Worm (Caenorhabditis elegans) whole organism, early embryonic: ENCODE results near the gene Y69A2AR.1.
"Not testable (repeated sequence)": the region's sequence is repeated elsewhere in the genome, so short reads cannot be mapped to it uniquely, and the experiment has no call there.

Source experiments
- B0310.2 ChIP-seq: sonication (generic microtip); optimal IDR thresholded peaks from 2 replicates; lab custom pipeline; 2016; ENCODE audit warnings: mild to moderate bottlenecking, missing genetic modification characterization, missing compliant biosample characterization
- F13C5.2 ChIP-seq: sonication (generic microtip); optimal IDR thresholded peaks from 2 replicates; lab custom pipeline; 2017; ENCODE audit warnings: mild to moderate bottlenecking, missing genetic modification characterization, inconsistent platforms, missing compliant biosample characterization
- aly-1 ChIP-seq: sonication (generic microtip); optimal IDR thresholded peaks from 2 replicates; lab custom pipeline; 2016; ENCODE audit warnings: missing genetic modification characterization, missing compliant biosample characterization
- ama-1 ChIP-seq: fragments of 150-350 bp; optimal IDR thresholded peaks from 2 replicates; lab custom pipeline; 2014
- ceh-13 ChIP-seq: fragments of 200-800 bp; sonication (Bioruptor generic); optimal IDR thresholded peaks from 2 replicates; lab custom pipeline; 2018; ENCODE audit warnings: mild to moderate bottlenecking, missing genetic modification characterization, missing compliant biosample characterization
- ceh-36 ChIP-seq: sonication (generic microtip); optimal IDR thresholded peaks from 2 replicates; lab custom pipeline; 2016; ENCODE audit warnings: missing genetic modification characterization, inconsistent platforms, missing compliant biosample characterization
- ets-7 ChIP-seq: sonication (generic microtip); optimal IDR thresholded peaks from 2 replicates; lab custom pipeline; 2016; ENCODE audit warnings: missing genotype, missing genetic modification characterization, missing compliant biosample characterization
- flt-1 ChIP-seq: fragments of 200-800 bp; sonication (Bioruptor generic); IDR thresholded peaks from 2 replicates; pipeline ENCODE4 v1.3.6; 2022; ENCODE audit warnings: missing genetic modification characterization, missing compliant biosample characterization
- hmbx-1 ChIP-seq: sonication (generic microtip); optimal IDR thresholded peaks from 2 replicates; lab custom pipeline; 2016; ENCODE audit warnings: mild to moderate bottlenecking, missing genetic modification characterization, missing compliant biosample characterization
- hmg-4 ChIP-seq: fragments of 200-800 bp; sonication (Bioruptor generic); optimal IDR thresholded peaks from 2 replicates; lab custom pipeline; 2018; ENCODE audit warnings: mild to moderate bottlenecking, missing genetic modification characterization, missing compliant biosample characterization
- hnd-1 ChIP-seq: sonication (generic microtip); optimal IDR thresholded peaks from 2 replicates; lab custom pipeline; 2016; ENCODE audit warnings: missing genetic modification characterization, missing compliant biosample characterization
- pes-1 ChIP-seq: fragments of 200-800 bp; sonication (Bioruptor generic); IDR thresholded peaks from 2 replicates; pipeline ENCODE4 v1.3.6; 2022; ENCODE audit warnings: missing genetic modification reagents, missing genetic modification characterization, missing compliant biosample characterization
- scrt-1 ChIP-seq: fragments of 200-800 bp; sonication (Bioruptor generic); IDR thresholded peaks from 2 replicates; pipeline ENCODE4 v1.3.6; 2022; ENCODE audit warnings: missing genetic modification characterization, missing compliant biosample characterization
- sea-1 ChIP-seq: fragments of 200-800 bp; sonication (Bioruptor generic); conservative IDR thresholded peaks from 2 replicates; pipeline ENCODE4 v1.3.6; 2022; ENCODE audit warnings: missing genetic modification characterization, missing compliant biosample characterization
- tbx-11 ChIP-seq: fragments of 200-800 bp; sonication (Bioruptor generic); IDR thresholded peaks from 2 replicates; pipeline ENCODE4 v1.3.6; 2022; ENCODE audit warnings: missing genetic modification characterization, missing compliant biosample characterization
- tbx-37 ChIP-seq: fragments of 200-800 bp; sonication (Bioruptor generic); conservative IDR thresholded peaks from 2 replicates; pipeline ENCODE4 v1.3.6; 2022; ENCODE audit warnings: missing genetic modification reagents, missing genetic modification characterization, missing compliant biosample characterization
- tra-4 ChIP-seq: sonication (generic microtip); optimal IDR thresholded peaks from 2 replicates; lab custom pipeline; 2017; ENCODE audit warnings: missing genetic modification characterization, missing compliant biosample characterization

Gene Y69A2AR.1

ce11 chrIV:2708329-2708965 is 41.6 kb downstream of the Y69A2AR.1 start:
- TF ChIP-seq aly-1 (tag; lab: Kevin White, UChicago) (no peak), tra-4 (tag; lab: Kevin White, UChicago) (no peak), ets-7 (no peak), scrt-1 (GFP tag; lab: Robert Waterston, UW) (no peak), tbx-37 (GFP tag; lab: Robert Waterston, UW) (no peak), pes-1 (GFP tag; lab: Robert Waterston, UW) (no peak), ceh-13 (no peak), hmg-4 (GFP tag; lab: Kevin White, UChicago) (peak; percentile 24), sea-1 (GFP tag; lab: Robert Waterston, UW) (no peak), ama-1 (lab: Kevin White, UChicago) (no peak), hmbx-1 (tag; lab: Kevin White, UChicago) (no peak), tbx-11 (GFP tag; lab: Robert Waterston, UW) (no peak), hnd-1 (no peak), F13C5.2 (tag; lab: Kevin White, UChicago) (peak; percentile 29), flt-1 (GFP tag; lab: Robert Waterston, UW) (no peak)

ce11 chrIV:2709590-2710201 is 42.8 kb downstream of the Y69A2AR.1 start:
- TF ChIP-seq tra-4 (tag; lab: Kevin White, UChicago): no peak
- TF ChIP-seq flt-1 (GFP tag; lab: Robert Waterston, UW): no peak
- TF ChIP-seq B0310.2: no peak
- no peak for TF ChIP-seq hnd-1
- no peak for TF ChIP-seq hmbx-1 (tag; lab: Kevin White, UChicago)
- TF ChIP-seq ets-7: no peak
- no peak for TF ChIP-seq ama-1 (lab: Kevin White, UChicago)
- TF ChIP-seq scrt-1 (GFP tag; lab: Robert Waterston, UW): no peak
- TF ChIP-seq aly-1 (tag; lab: Kevin White, UChicago): no peak
- no peak for TF ChIP-seq tbx-11 (GFP tag; lab: Robert Waterston, UW)
- no peak for TF ChIP-seq tbx-37 (GFP tag; lab: Robert Waterston, UW)
- no peak for TF ChIP-seq ceh-36 (tag; lab: Kevin White, UChicago)
- no peak for TF ChIP-seq ceh-13
- TF ChIP-seq hmg-4 (GFP tag; lab: Kevin White, UChicago): no peak

DNA sequence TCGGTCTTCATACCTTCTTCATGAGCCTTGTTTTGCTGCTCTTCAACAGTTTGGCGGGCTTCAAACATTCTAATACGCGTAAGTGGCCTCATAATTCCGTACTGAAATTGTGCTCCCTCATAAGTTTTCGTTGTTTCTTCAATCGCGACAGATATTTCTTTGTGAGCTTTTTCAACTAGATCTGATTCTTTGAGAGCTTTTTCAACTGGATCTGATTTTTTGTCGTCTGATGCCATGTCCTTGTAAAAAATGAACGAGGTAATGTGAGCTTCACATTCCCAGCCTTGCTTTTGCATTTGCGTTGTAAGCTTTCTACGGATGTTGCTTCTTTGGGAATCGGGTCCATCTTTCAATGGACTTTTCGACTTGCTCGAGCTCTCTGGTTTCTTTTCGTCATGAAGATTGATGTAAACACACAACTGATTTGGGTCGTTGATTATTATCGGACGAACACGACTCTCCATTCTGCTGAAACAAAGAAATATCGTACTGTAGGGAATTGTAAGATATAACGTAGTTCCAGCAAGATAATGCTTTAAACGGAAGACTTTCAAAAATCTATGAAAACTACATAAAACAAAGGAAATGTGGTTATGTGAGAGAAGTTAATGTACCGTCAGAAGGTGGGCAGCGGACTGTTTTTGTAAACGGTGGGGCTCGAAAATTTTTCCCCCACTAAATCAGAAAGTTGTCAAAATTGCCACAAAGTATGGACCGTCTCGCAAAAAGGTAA is 43.5 kb downstream of the Y69A2AR.1 start, which contains the start of gene Y94H6A.10:
Y94H6A.10 (minus strand) TSS at position 464 of the 733 bp plus-strand sequence.
- no peak for TF ChIP-seq scrt-1 (GFP tag; lab: Robert Waterston, UW)
- no peak for TF ChIP-seq sea-1 (GFP tag; lab: Robert Waterston, UW)
- no peak for TF ChIP-seq ama-1 (lab: Kevin White, UChicago)
- no peak for TF ChIP-seq tbx-37 (GFP tag; lab: Robert Waterston, UW)
- no peak for TF ChIP-seq hmbx-1 (tag; lab: Kevin White, UChicago)
- no peak for TF ChIP-seq tbx-11 (GFP tag; lab: Robert Waterston, UW)
- no peak for TF ChIP-seq flt-1 (GFP tag; lab: Robert Waterston, UW)
- TF ChIP-seq tra-4 (tag; lab: Kevin White, UChicago): no peak
- TF ChIP-seq ets-7: no peak
- no peak for TF ChIP-seq B0310.2

DNA sequence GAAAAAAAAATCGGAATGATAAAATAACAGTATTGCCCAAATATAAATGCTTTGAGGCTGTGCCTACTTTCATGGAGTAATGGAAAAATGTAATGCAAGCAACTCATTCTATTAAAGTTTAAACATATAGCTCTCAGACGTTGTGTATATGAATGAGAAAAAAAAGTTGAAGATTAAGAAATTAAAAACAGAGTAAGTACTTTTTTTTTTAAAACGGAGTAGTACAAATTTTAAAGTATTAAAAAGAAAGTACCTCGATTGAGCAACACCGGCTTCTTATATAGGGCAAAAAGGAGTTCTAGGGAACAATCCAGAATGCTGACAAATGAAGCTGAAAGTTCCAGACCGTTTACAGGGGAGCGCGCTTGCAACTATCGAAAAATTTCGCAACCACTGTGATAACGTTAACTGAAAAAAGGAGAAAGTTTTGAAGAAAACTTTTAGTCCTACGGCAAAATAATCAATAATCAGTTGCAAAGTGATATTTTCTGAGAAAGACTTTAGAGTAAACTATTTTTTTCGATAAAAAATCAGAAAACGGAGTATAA is 44.3 kb downstream of the Y69A2AR.1 start:
- TF ChIP-seq ets-7 (no peak), B0310.2 (no peak), hnd-1 (no peak), ama-1 (lab: Kevin White, UChicago) (no peak), aly-1 (tag; lab: Kevin White, UChicago) (no peak), scrt-1 (GFP tag; lab: Robert Waterston, UW) (no peak), tra-4 (tag; lab: Kevin White, UChicago) (no peak), pes-1 (GFP tag; lab: Robert Waterston, UW) (no peak), sea-1 (GFP tag; lab: Robert Waterston, UW) (no peak), tbx-37 (GFP tag; lab: Robert Waterston, UW) (no peak)

DNA sequence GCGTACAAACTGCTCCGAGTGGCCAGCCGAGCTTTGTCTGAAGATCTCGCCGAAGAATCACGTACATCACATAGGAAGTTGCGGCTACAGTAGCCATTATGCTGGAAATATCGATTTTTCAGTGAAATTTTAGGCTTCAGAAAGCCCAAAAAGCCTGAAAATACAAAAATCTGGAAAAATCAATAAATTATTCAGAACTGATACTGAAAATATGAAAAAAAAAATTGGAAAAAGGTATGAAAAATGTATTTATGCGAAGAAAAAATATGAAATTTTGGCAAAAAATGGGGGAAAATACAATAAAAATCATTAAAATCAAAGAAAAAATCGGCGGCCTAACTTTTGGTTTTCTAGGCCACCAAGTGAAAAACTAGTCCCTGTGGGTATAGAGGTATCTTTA is 46.1 kb downstream of the Y69A2AR.1 start, which contains the start of gene Y94H6A.12:
Y94H6A.12 (minus strand) TSS at position 101 of the 400 bp plus-strand sequence.
- no peak for TF ChIP-seq flt-1 (GFP tag; lab: Robert Waterston, UW)
- TF ChIP-seq pes-1 (GFP tag; lab: Robert Waterston, UW): no peak
- no peak for TF ChIP-seq hmbx-1 (tag; lab: Kevin White, UChicago)
- TF ChIP-seq F13C5.2 (tag; lab: Kevin White, UChicago): no peak
- no peak for TF ChIP-seq tra-4 (tag; lab: Kevin White, UChicago)
- TF ChIP-seq B0310.2: no peak
- no peak for TF ChIP-seq tbx-37 (GFP tag; lab: Robert Waterston, UW)
- no peak for TF ChIP-seq scrt-1 (GFP tag; lab: Robert Waterston, UW)
- TF ChIP-seq ceh-13: no peak
- TF ChIP-seq ceh-36 (tag; lab: Kevin White, UChicago): no peak
- TF ChIP-seq ets-7: no peak
- no peak for TF ChIP-seq hnd-1
- no peak for TF ChIP-seq sea-1 (GFP tag; lab: Robert Waterston, UW)
- no peak for TF ChIP-seq hmg-4 (GFP tag; lab: Kevin White, UChicago)
- no peak for TF ChIP-seq ama-1 (lab: Kevin White, UChicago)
- no peak for TF ChIP-seq tbx-11 (GFP tag; lab: Robert Waterston, UW)
- TF ChIP-seq aly-1 (tag; lab: Kevin White, UChicago): no peak

- TF ChIP-seq ets-7; ceh-36 (tag; lab: Kevin White, UChicago); ceh-13: not testable (repeated sequence)
Observed at ce11 chrIV:2716474-2716873, 49.6 kb downstream of the Y69A2AR.1 start, which contains the start of gene Y94H6A.7. Gene Y94H6A.7 (minus strand): TSS chrIV:2716574.
